Worm (Caenorhabditis elegans) whole organism, L4 larva: Measurements from ENCODE around the gene str-20.

ENCODE experiments used
- F37D6.2 ChIP-seq: sonication (generic microtip); optimal IDR thresholded peaks from 2 replicates; lab custom pipeline; 2016; ENCODE audit warnings: mild to moderate bottlenecking, missing genetic modification characterization, missing compliant biosample characterization
- Y48G9A.11 ChIP-seq: fragments of 200-800 bp; sonication (Bioruptor generic); IDR thresholded peaks from 2 replicates; pipeline ENCODE4 v1.3.6; 2022; ENCODE audit warnings: missing genetic modification reagents, missing genetic modification characterization, missing compliant biosample characterization
- Y5F2A.4 ChIP-seq: fragments of 200-800 bp; sonication (Bioruptor generic); optimal IDR thresholded peaks from 2 replicates; lab custom pipeline; 2018; ENCODE audit warnings: mild to moderate bottlenecking, missing genetic modification characterization, missing compliant biosample characterization
- ZK337.2 ChIP-seq: fragments of 200-800 bp; sonication (Bioruptor generic); IDR thresholded peaks from 2 replicates; pipeline ENCODE4 v1.3.6; 2022; ENCODE audit warnings: missing genetic modification reagents, missing genetic modification characterization, missing compliant biosample characterization
- ama-1 ChIP-seq: fragments of 150-350 bp; optimal IDR thresholded peaks from 2 replicates; lab custom pipeline; 2014; ENCODE audit warnings: inconsistent platforms, mixed read lengths
- ceh-44 ChIP-seq: fragments of 200-800 bp; sonication (Bioruptor generic); IDR thresholded peaks from 2 replicates; pipeline ENCODE4 v1.3.6; 2022; ENCODE audit warnings: missing genetic modification reagents, missing genetic modification characterization, missing compliant biosample characterization
- daf-8 ChIP-seq: fragments of 200-800 bp; sonication (Bioruptor generic); IDR thresholded peaks from 2 replicates; pipeline ENCODE4 v1.3.6; 2022; ENCODE audit warnings: missing genetic modification characterization, missing compliant biosample characterization
- dmd-6 ChIP-seq: fragments of 200-800 bp; sonication (Bioruptor generic); IDR thresholded peaks from 2 replicates; pipeline ENCODE4 v1.3.6; 2022; ENCODE audit warnings: missing genetic modification reagents, missing genetic modification characterization, missing compliant biosample characterization
- egl-43 ChIP-seq: fragments of 200-800 bp; sonication (Bioruptor generic); IDR thresholded peaks from 2 replicates; pipeline ENCODE4 v1.3.6; 2022; ENCODE audit warnings: missing genetic modification reagents, missing genetic modification characterization, missing compliant biosample characterization
- fkh-10 ChIP-seq: fragments of 150-350 bp; optimal IDR thresholded peaks from 2 replicates; lab custom pipeline; 2014; ENCODE audit warnings: missing biosample characterization, missing genetic modification reagents, missing genetic modification characterization
- hif-1 ChIP-seq, 2 experiments: sonication (generic microtip); optimal IDR thresholded peaks; 2 replicates each; lab custom pipeline; 2016 to 2017; ENCODE audit warnings: missing compliant biosample characterization in 2 of 2, missing genetic modification characterization in 2 of 2, missing genetic modification reagents in 2 of 2, missing genotype in 2 of 2, mild to moderate bottlenecking in 1 of 2
- hlh-30 ChIP-seq: sonication (generic microtip); optimal IDR thresholded peaks from 2 replicates; lab custom pipeline; 2017; ENCODE audit warnings: antibody characterized with exemption, mild to moderate bottlenecking, missing genetic modification characterization, missing compliant biosample characterization; ENCODE audit not compliant: insufficient read depth
- lin-13 ChIP-seq: fragments of 150-350 bp; optimal IDR thresholded peaks from 2 replicates; lab custom pipeline; 2014; ENCODE audit warnings: missing biosample characterization, missing genetic modification reagents, missing genetic modification characterization
- lin-15B ChIP-seq: fragments of 150-350 bp; sonication (generic microtip); optimal IDR thresholded peaks from 3 replicates; lab custom pipeline; 2014; ENCODE audit warnings: missing biosample characterization, missing genetic modification characterization
- lin-29 ChIP-seq: fragments of 200-800 bp; sonication (Bioruptor generic); IDR thresholded peaks from 2 replicates; pipeline ENCODE4 v1.3.6; 2022; ENCODE audit warnings: missing genetic modification reagents, missing genetic modification characterization, missing compliant biosample characterization
- lir-3 ChIP-seq: sonication (generic microtip); optimal IDR thresholded peaks from 2 replicates; lab custom pipeline; 2016; ENCODE audit warnings: mild to moderate bottlenecking, missing genetic modification characterization, missing compliant biosample characterization
- lsy-2 ChIP-seq, 2 experiments: fragments of 150-350 bp in 1 of 2; sonication (generic microtip) in 1 of 2; optimal IDR thresholded peaks; 2 replicates each; lab custom pipeline; 2014 to 2017; ENCODE audit warnings: missing biosample characterization in 2 of 2, missing genetic modification characterization in 2 of 2
- madf-5 ChIP-seq, 2 experiments: fragments of 200-800 bp; sonication (Bioruptor generic); IDR thresholded peaks; 2 replicates each; pipeline ENCODE4 v1.3.6; 2022; ENCODE audit warnings: missing compliant biosample characterization in 2 of 2, missing genetic modification characterization in 2 of 2
- nhr-102 ChIP-seq: sonication (generic microtip); optimal IDR thresholded peaks from 2 replicates; lab custom pipeline; 2016; ENCODE audit warnings: mild to moderate bottlenecking, missing genetic modification characterization, moderate library complexity, missing compliant biosample characterization
- nhr-111 ChIP-seq: fragments of 200-800 bp; sonication (Bioruptor generic); optimal IDR thresholded peaks from 2 replicates; lab custom pipeline; 2018; ENCODE audit warnings: mild to moderate bottlenecking, missing genetic modification characterization, missing compliant biosample characterization
- nhr-237 ChIP-seq: sonication (generic microtip); optimal IDR thresholded peaks from 2 replicates; lab custom pipeline; 2017; ENCODE audit warnings: missing biosample characterization, missing genetic modification characterization
- nhr-25 ChIP-seq: sonication (generic microtip); optimal IDR thresholded peaks from 2 replicates; lab custom pipeline; 2017; ENCODE audit warnings: missing genetic modification characterization, mild to moderate bottlenecking, missing compliant biosample characterization, antibody characterized with exemption, moderate library complexity, borderline replicate concordance; ENCODE audit not compliant: insufficient read depth
- nhr-28 ChIP-seq: fragments of 150-350 bp; optimal IDR thresholded peaks from 2 replicates; lab custom pipeline; 2014; ENCODE audit warnings: missing biosample characterization, missing genetic modification characterization
- nhr-6 ChIP-seq: fragments of 150-350 bp; optimal IDR thresholded peaks from 2 replicates; lab custom pipeline; 2014; ENCODE audit warnings: missing biosample characterization, missing genetic modification characterization
- nhr-77 ChIP-seq: fragments of 150-350 bp; optimal IDR thresholded peaks from 2 replicates; lab custom pipeline; 2014; ENCODE audit warnings: missing biosample characterization, missing genetic modification characterization
- pqm-1 ChIP-seq: sonication (generic microtip); optimal IDR thresholded peaks from 2 replicates; lab custom pipeline; 2017; ENCODE audit warnings: missing biosample characterization, missing genetic modification characterization
- skn-1 ChIP-seq: fragments of 150-350 bp; optimal IDR thresholded peaks from 2 replicates; lab custom pipeline; 2014; ENCODE audit warnings: missing biosample characterization, missing genetic modification characterization
- snpc-1.2 ChIP-seq: fragments of 200-800 bp; sonication (Bioruptor generic); IDR thresholded peaks from 2 replicates; pipeline ENCODE4 v1.3.6; 2022; ENCODE audit warnings: missing genetic modification reagents, missing genetic modification characterization, missing compliant biosample characterization
- spr-1 ChIP-seq: sonication (generic microtip); optimal IDR thresholded peaks from 2 replicates; lab custom pipeline; 2016; ENCODE audit warnings: mild to moderate bottlenecking, missing genetic modification characterization, missing compliant biosample characterization
- spr-3 ChIP-seq: fragments of 200-800 bp; sonication (Bioruptor generic); optimal IDR thresholded peaks from 2 replicates; lab custom pipeline; 2018; ENCODE audit warnings: mild to moderate bottlenecking, missing genetic modification characterization, missing compliant biosample characterization
- tag-97 ChIP-seq: fragments of 200-800 bp; sonication (Bioruptor generic); IDR thresholded peaks from 2 replicates; pipeline ENCODE4 v1.3.6; 2022; ENCODE audit warnings: missing genetic modification characterization, missing compliant biosample characterization
- zag-1 ChIP-seq: fragments of 150-350 bp; optimal IDR thresholded peaks from 2 replicates; lab custom pipeline; 2014; ENCODE audit warnings: missing biosample characterization, missing genetic modification characterization
- zfp-3 ChIP-seq: fragments of 200-800 bp; sonication (Bioruptor generic); conservative IDR thresholded peaks from 2 replicates; pipeline ENCODE4 v1.3.6; 2022; ENCODE audit warnings: missing genetic modification reagents, missing genetic modification characterization, missing compliant biosample characterization

str-20 gene

ce11 chrV:731330-731729, 24.9 kb upstream of the str-20 start (continued):
- TF ChIP-seq Y5F2A.4 (GFP tag; lab: Kevin White, UChicago) (no peak), dmd-6 (GFP tag; lab: Robert Waterston, UW) (peak; percentile 98), nhr-6 (tag; lab: Kevin White, UChicago) (peak; percentile 78), lin-29 (GFP tag; lab: Robert Waterston, UW) (no peak)

- no peak for TF ChIP-seq snpc-1.2
- TF ChIP-seq nhr-111 (GFP tag; lab: Kevin White, UChicago), result no peak
- no peak for TF ChIP-seq skn-1 (tag; lab: Kevin White, UChicago)
- TF ChIP-seq hif-1 (tag; optimal IDR thresholded peaks at IDR 0.05; lab: Kevin White, UChicago), result no peak
- TF ChIP-seq nhr-77 (tag; lab: Kevin White, UChicago), result no peak
- TF ChIP-seq ama-1 (lab: Kevin White, UChicago), result no peak
- no peak for TF ChIP-seq egl-43
- no peak for TF ChIP-seq nhr-237 (tag; lab: Kevin White, UChicago)
- no peak for TF ChIP-seq lin-13 (GFP tag; lab: Kevin White, UChicago)
- TF ChIP-seq zfp-3 (GFP tag; lab: Robert Waterston, UW), result no peak
- no peak for TF ChIP-seq madf-5 (GFP tag; IDR thresholded peaks at IDR 0.05; lab: Robert Waterston, UW)
- TF ChIP-seq nhr-28 (tag; lab: Kevin White, UChicago), result no peak
- TF ChIP-seq zag-1, result no peak
- TF ChIP-seq spr-1 (tag; lab: Kevin White, UChicago), result no peak
- no peak for TF ChIP-seq lin-15B (tag; lab: Kevin White, UChicago)
- TF ChIP-seq ceh-44 (GFP tag; lab: Robert Waterston, UW), result no peak
- TF ChIP-seq F37D6.2, result no peak
- TF ChIP-seq Y48G9A.11 (GFP tag; lab: Robert Waterston, UW), result no peak
- TF ChIP-seq dmd-6 (GFP tag; lab: Robert Waterston, UW), result no peak
- TF ChIP-seq, all 104 proteins: peak for 0
These were observed 20.1 kb upstream of the str-20 start, which contains the start of gene srj-25 for ce11 chrV:736171-736570. Gene srj-25, minus strand, starts transcription at chrV:736271.

- TF ChIP-seq nhr-6 (tag; lab: Kevin White, UChicago), result no peak
- no peak for TF ChIP-seq tag-97 (GFP tag; lab: Robert Waterston, UW)
- no peak for TF ChIP-seq nhr-102 (tag; lab: Kevin White, UChicago)
These were observed 17.5 kb upstream of the str-20 start, which contains the start of gene srj-24 for ce11 chrV:738770-739169. Gene srj-24, minus strand, starts transcription at chrV:738870.

ce11 chrV:741820-742219, 14.4 kb upstream of the str-20 start, which contains the start of gene C05E4.7:
Gene C05E4.7, plus strand, starts transcription at chrV:742120.
- TF ChIP-seq daf-8 (no peak), nhr-237 (tag; lab: Kevin White, UChicago) (no peak), madf-5 (GFP tag; IDR thresholded peaks at IDR 0.05; lab: Robert Waterston, UW) (no peak), egl-43 (no peak), lsy-2 (tag; optimal IDR thresholded peaks at IDR 0.05; lab: Kevin White, UChicago) (no peak), hlh-30 (no peak), nhr-111 (GFP tag; lab: Kevin White, UChicago) (no peak), ama-1 (lab: Kevin White, UChicago) (no peak), ZK337.2 (no peak)

ce11 chrV:743348-743747, 12.9 kb upstream of the str-20 start, which contains the start of gene str-134:
Gene str-134, plus strand, starts transcription at chrV:743648.
- no peak for TF ChIP-seq nhr-25
- no peak for TF ChIP-seq spr-3
- TF ChIP-seq lir-3 (tag; lab: Kevin White, UChicago), result no peak
- no peak for TF ChIP-seq lin-15B (tag; lab: Kevin White, UChicago)
- no peak for TF ChIP-seq fkh-10
- TF ChIP-seq pqm-1 (tag; lab: Kevin White, UChicago), result no peak
- TF ChIP-seq ama-1 (lab: Kevin White, UChicago), result no peak
